Worm (Caenorhabditis elegans): Measurements from ENCODE around the gene Y49F6C.7.

Y49F6C.7 gene

DNA sequence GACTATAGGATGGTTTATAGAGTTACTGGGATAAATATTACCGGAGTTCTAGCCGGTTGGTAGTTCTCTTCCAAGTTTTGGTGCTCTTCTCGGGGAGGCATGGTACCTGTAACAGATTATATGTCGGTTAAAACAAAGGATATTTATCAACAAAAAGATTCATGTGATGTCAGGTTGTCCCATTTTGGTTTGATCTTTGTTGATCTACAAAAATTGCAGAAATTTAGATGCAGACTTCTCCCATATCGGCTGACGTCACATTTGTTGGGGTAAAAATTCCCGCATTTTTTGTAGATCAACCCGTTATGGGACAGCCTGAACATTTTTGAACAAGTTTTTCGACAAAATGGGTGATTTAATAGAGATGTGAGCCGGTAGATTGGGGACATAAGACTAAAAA lies at the start of gene Y49F6C.7:
Y49F6C.7 (minus strand) TSS at position 101 of the 400 bp plus-strand sequence.
- TF ChIP-seq saeg-2 (GFP tag; IDR thresholded peaks at IDR 0.05), result no peak
- TF ChIP-seq vab-7 (GFP tag; IDR thresholded peaks at IDR 0.05), result no peak
- no peak for TF ChIP-seq jun-1 (tag; optimal IDR thresholded peaks at IDR 0.05)
- no peak for TF ChIP-seq sdz-12 (GFP tag; optimal IDR thresholded peaks at IDR 0.05)
- no peak for TF ChIP-seq zfp-3 (GFP tag; conservative IDR thresholded peaks at IDR 0.05)
- TF ChIP-seq nhr-48 (tag; optimal IDR thresholded peaks at IDR 0.05), result no peak
- TF ChIP-seq daf-12 (tag; optimal IDR thresholded peaks at IDR 0.05), result no peak
- TF ChIP-seq ama-1 (optimal IDR thresholded peaks at IDR 0.05), result no peak
- no peak for TF ChIP-seq Y5F2A.4 (GFP tag; optimal IDR thresholded peaks at IDR 0.05)
- no peak for TF ChIP-seq ceh-62 (tag; optimal IDR thresholded peaks at IDR 0.05)
- TF ChIP-seq fkh-10 (GFP tag; optimal IDR thresholded peaks at IDR 0.05), result no peak
- TF ChIP-seq set-16 (GFP tag; IDR thresholded peaks at IDR 0.05), result no peak
- no peak for TF ChIP-seq egl-27 (tag; optimal IDR thresholded peaks at IDR 0.05)
- TF ChIP-seq ceh-32 (tag; optimal IDR thresholded peaks at IDR 0.05; ENCODE audit: poor library complexity), result no peak

- TF ChIP-seq lin-1 (GFP tag; IDR thresholded peaks at IDR 0.05), result no peak
- no peak for TF ChIP-seq php-3 (GFP tag; IDR thresholded peaks at IDR 0.05)
- TF ChIP-seq zip-11 (GFP tag; IDR thresholded peaks at IDR 0.05), result no peak
- TF ChIP-seq F26F4.8 (GFP tag; conservative IDR thresholded peaks at IDR 0.05), result no peak
- TF ChIP-seq lim-7 (GFP tag; IDR thresholded peaks at IDR 0.05), result no peak
- no peak for TF ChIP-seq gei-8 (GFP tag; optimal IDR thresholded peaks at IDR 0.05)
- TF ChIP-seq nhr-25 (tag; optimal IDR thresholded peaks at IDR 0.05; ENCODE audit: borderline replicate concordance, insufficient read depth), result no peak
These were observed 48.5 kb upstream of the Y49F6C.7 start, which contains the start of gene nep-6 for ce11 chrII:3416528-3416927. Gene nep-6 (plus strand): TSS chrII:3416828.

DNA sequence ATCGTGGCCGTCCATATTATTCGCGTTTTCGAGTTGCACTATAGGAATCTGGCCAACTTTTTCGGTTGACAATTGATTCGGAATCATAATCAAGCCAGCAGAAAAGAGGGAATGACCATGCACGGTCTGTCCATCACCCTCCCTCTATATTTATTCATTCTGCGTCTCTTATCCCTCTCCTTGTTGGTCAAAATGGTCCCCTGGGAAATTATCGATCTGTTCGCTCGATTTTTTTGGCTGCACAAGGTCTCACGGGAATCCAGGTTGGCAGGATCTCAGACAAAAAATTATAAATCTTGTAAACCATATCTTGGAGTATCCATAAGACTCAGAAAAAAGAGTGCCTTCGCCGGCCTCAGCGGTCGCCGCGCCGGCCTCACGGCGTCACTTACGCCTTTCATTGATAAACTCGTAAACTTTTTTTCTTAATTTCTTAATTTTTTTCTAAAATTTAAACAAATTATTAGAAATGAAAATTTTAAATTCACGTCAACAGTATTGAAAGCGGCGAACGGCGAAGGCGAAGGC lies 46.5 kb upstream of the Y49F6C.7 start, which contains the start of the genes F18A12.7 and F18A12.2:
F18A12.7 (minus strand) TSS at position 101 of the 528 bp plus-strand sequence.
F18A12.2 (plus strand) TSS at position 478 of the 528 bp plus-strand sequence.
- no peak for TF ChIP-seq arid-1 (GFP tag; conservative IDR thresholded peaks at IDR 0.05)
- no peak for TF ChIP-seq gei-8 (GFP tag; optimal IDR thresholded peaks at IDR 0.05)
- no peak for TF ChIP-seq vab-7 (GFP tag; IDR thresholded peaks at IDR 0.05)
- no peak for TF ChIP-seq Y5F2A.4 (GFP tag; optimal IDR thresholded peaks at IDR 0.05)

DNA sequence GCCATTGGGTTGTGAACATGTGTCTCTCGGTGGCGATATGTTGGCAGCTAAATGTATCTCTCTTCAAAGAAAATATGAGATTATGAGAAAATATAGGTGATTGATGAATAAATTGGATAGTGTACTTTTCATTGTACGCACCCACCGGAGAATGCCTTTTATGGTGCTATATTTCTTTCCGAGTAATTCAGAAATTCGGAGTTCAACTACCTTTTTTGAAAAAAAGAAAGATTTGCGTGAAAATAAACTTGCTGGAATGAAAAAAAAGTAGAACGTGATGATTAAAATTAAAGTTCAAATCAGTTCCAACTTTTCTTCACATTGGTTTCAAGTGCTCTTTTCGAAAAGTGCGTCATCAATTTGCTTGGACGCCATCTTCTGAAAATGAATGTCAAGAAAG lies 35.5 kb upstream of the Y49F6C.7 start, which contains the start of gene nep-8:
nep-8 (plus strand) TSS at position 301 of the 400 bp plus-strand sequence.
- no peak for TF ChIP-seq attf-4 (tag; optimal IDR thresholded peaks at IDR 0.05)
- TF ChIP-seq hif-1 (tag; optimal IDR thresholded peaks at IDR 0.05), result no peak
- no peak for TF ChIP-seq nhr-28 (tag; optimal IDR thresholded peaks at IDR 0.05)
- TF ChIP-seq T26A8.4 (GFP tag; IDR thresholded peaks at IDR 0.05), result no peak
- no peak for TF ChIP-seq dmd-8 (GFP tag; IDR thresholded peaks at IDR 0.05)

ce11 chrII:3402854-3403253 lies 34.9 kb upstream of the Y49F6C.7 start, which contains the start of gene nep-10:
Gene nep-10 (minus strand): TSS chrII:3402954.
- TF ChIP-seq hlh-30 (tag; optimal IDR thresholded peaks at IDR 0.05; ENCODE audit: insufficient read depth) (no peak), ztf-11 (tag; optimal IDR thresholded peaks at IDR 0.05) (no peak), mdl-1 (tag; optimal IDR thresholded peaks at IDR 0.05) (no peak), daf-12 (tag; optimal IDR thresholded peaks at IDR 0.05) (no peak), php-3 (GFP tag; IDR thresholded peaks at IDR 0.05) (no peak), unc-39 (tag; optimal IDR thresholded peaks at IDR 0.05) (no peak), F49E8.2 (tag; optimal IDR thresholded peaks at IDR 0.05; ENCODE audit: borderline replicate concordance) (no peak), daf-16 (GFP tag; optimal IDR thresholded peaks at IDR 0.05) (no peak), daf-16 (tag; optimal IDR thresholded peaks at IDR 0.05) (no peak), daf-8 (GFP tag; IDR thresholded peaks at IDR 0.05) (no peak), zfp-3 (GFP tag; conservative IDR thresholded peaks at IDR 0.05) (no peak), F37D6.2 (tag; optimal IDR thresholded peaks at IDR 0.05) (no peak), fkh-10 (GFP tag; optimal IDR thresholded peaks at IDR 0.05) (no peak), lin-13 (GFP tag; optimal IDR thresholded peaks at IDR 0.05) (no peak), saeg-2 (GFP tag; IDR thresholded peaks at IDR 0.05) (no peak), zip-2 (tag; optimal IDR thresholded peaks at IDR 0.05) (no peak), nhr-41 (GFP tag; IDR thresholded peaks at IDR 0.05) (no peak), spr-1 (tag; optimal IDR thresholded peaks at IDR 0.05) (no peak), lin-39 (tag; optimal IDR thresholded peaks at IDR 0.05) (no peak), ces-1 (GFP tag; optimal IDR thresholded peaks at IDR 0.05) (no peak)
